Fruit fly (Drosophila melanogaster) whole organism, prepupa: ENCODE measurements around the gene deltaCOP.

Experiments used
- Blimp-1 ChIP-seq: fragments of 200-800 bp; sonication (Bioruptor generic); optimal IDR thresholded peaks from 3 replicates; lab custom pipeline; 2017; ENCODE audit warnings: missing biosample characterization, missing genetic modification characterization, mild to moderate bottlenecking, moderate library complexity, missing genetic modification reagents
- CG10631 ChIP-seq: fragments of 200-800 bp; sonication (Bioruptor generic); optimal IDR thresholded peaks from 2 replicates; lab custom pipeline; 2016; ENCODE audit warnings: missing biosample characterization, missing genetic modification characterization
- CG11294 ChIP-seq: fragments of 200-800 bp; sonication (Bioruptor generic); IDR thresholded peaks from 2 replicates; pipeline ENCODE4 v1.3.6; 2022; ENCODE audit warnings: missing biosample characterization, missing genetic modification characterization
- CG11762 ChIP-seq: fragments of 200-800 bp; sonication (Bioruptor generic); optimal IDR thresholded peaks from 3 replicates; lab custom pipeline; 2016; ENCODE audit warnings: missing biosample characterization, missing genetic modification characterization; ENCODE audit not compliant: insufficient read depth
- CG11902 ChIP-seq: fragments of 200-800 bp; sonication (Bioruptor generic); optimal IDR thresholded peaks from 3 replicates; lab custom pipeline; 2016; ENCODE audit warnings: missing biosample characterization, missing genetic modification characterization
- CG15336 ChIP-seq: fragments of 200-800 bp; sonication (Bioruptor generic); IDR thresholded peaks from 2 replicates; pipeline ENCODE4 v1.3.6; 2022; ENCODE audit warnings: missing biosample characterization, missing genetic modification characterization
- CG16779 ChIP-seq: fragments of 200-800 bp; sonication (Bioruptor generic); optimal IDR thresholded peaks from 3 replicates; lab custom pipeline; 2017; ENCODE audit warnings: missing biosample characterization, mild to moderate bottlenecking, missing genetic modification characterization
- CG3032 ChIP-seq: fragments of 200-800 bp; optimal IDR thresholded peaks from 2 replicates; lab custom pipeline; 2019; ENCODE audit warnings: missing biosample characterization, mild to moderate bottlenecking, missing genetic modification characterization, moderate library complexity
- CG31627 ChIP-seq: fragments of 200-800 bp; sonication (Bioruptor generic); optimal IDR thresholded peaks from 3 replicates; lab custom pipeline; 2016; ENCODE audit warnings: missing biosample characterization, missing genetic modification characterization
- CG6163 ChIP-seq: fragments of 200-800 bp; sonication (Bioruptor generic); IDR thresholded peaks from 3 replicates; pipeline ENCODE4 v1.3.6; 2022; ENCODE audit warnings: missing biosample characterization, missing genetic modification characterization
- CG6808 ChIP-seq: fragments of 200-800 bp; sonication (Bioruptor generic); optimal IDR thresholded peaks from 3 replicates; lab custom pipeline; 2017; ENCODE audit warnings: missing biosample characterization, missing genetic modification characterization, mild to moderate bottlenecking, moderate library complexity, missing genetic modification reagents
- CG6854 ChIP-seq: fragments of 200-800 bp; sonication (Bioruptor generic); optimal IDR thresholded peaks from 2 replicates; lab custom pipeline; 2017; ENCODE audit warnings: missing biosample characterization, mild to moderate bottlenecking, missing genetic modification characterization
- CG7368 ChIP-seq: fragments of 200-800 bp; sonication (Bioruptor generic); optimal IDR thresholded peaks from 3 replicates; lab custom pipeline; 2016; ENCODE audit warnings: missing biosample characterization, missing genetic modification characterization
- CG8119 ChIP-seq: fragments of 200-800 bp; sonication (Bioruptor generic); IDR thresholded peaks from 3 replicates; pipeline ENCODE4 v1.3.6; 2022; ENCODE audit warnings: missing biosample characterization, missing genetic modification characterization
- CG8319 ChIP-seq: fragments of 200-800 bp; sonication (Bioruptor generic); optimal IDR thresholded peaks from 3 replicates; lab custom pipeline; 2016; ENCODE audit warnings: missing biosample characterization, missing genetic modification characterization
- CG8632 ChIP-seq: fragments of 200-800 bp; sonication (Bioruptor generic); optimal IDR thresholded peaks from 3 replicates; lab custom pipeline; 2016; ENCODE audit warnings: missing biosample characterization, missing genetic modification characterization
- CG9139 ChIP-seq: fragments of 200-800 bp; sonication (Bioruptor generic); optimal IDR thresholded peaks from 3 replicates; lab custom pipeline; 2017; ENCODE audit warnings: missing biosample characterization, mild to moderate bottlenecking, missing genetic modification characterization
- Eip93F ChIP-seq: fragments of 200-800 bp; sonication (Bioruptor generic); optimal IDR thresholded peaks from 2 replicates; lab custom pipeline; 2016; ENCODE audit warnings: missing biosample characterization, mild to moderate bottlenecking, missing genetic modification characterization
- Hr4 ChIP-seq: fragments of 200-800 bp; sonication (Bioruptor generic); optimal IDR thresholded peaks from 3 replicates; lab custom pipeline; 2016; ENCODE audit warnings: missing biosample characterization, missing genetic modification characterization
- Lpt ChIP-seq: fragments of 200-800 bp; sonication (Bioruptor generic); optimal IDR thresholded peaks from 3 replicates; lab custom pipeline; 2016; ENCODE audit warnings: missing biosample characterization, missing genetic modification characterization
- Met ChIP-seq: fragments of 200-800 bp; sonication (Bioruptor generic); optimal IDR thresholded peaks from 3 replicates; lab custom pipeline; 2016; ENCODE audit warnings: missing biosample characterization, missing genetic modification characterization
- OdsH ChIP-seq: fragments of 200-800 bp; sonication (Bioruptor generic); optimal IDR thresholded peaks from 3 replicates; lab custom pipeline; 2016; ENCODE audit warnings: missing biosample characterization, missing genetic modification characterization
- Sox14 ChIP-seq: fragments of 200-800 bp; sonication (Bioruptor generic); optimal IDR thresholded peaks from 3 replicates; lab custom pipeline; 2016; ENCODE audit warnings: missing biosample characterization, missing genetic modification characterization
- Sox15 ChIP-seq: fragments of 200-800 bp; sonication (Bioruptor generic); optimal IDR thresholded peaks from 3 replicates; lab custom pipeline; 2016; ENCODE audit warnings: missing biosample characterization, missing genetic modification characterization
- acj6 ChIP-seq: fragments of 200-800 bp; sonication (Bioruptor generic); optimal IDR thresholded peaks from 3 replicates; lab custom pipeline; 2016; ENCODE audit warnings: missing biosample characterization, missing genetic modification characterization
- cyc ChIP-seq: fragments of 200-800 bp; sonication (Bioruptor generic); optimal IDR thresholded peaks from 3 replicates; lab custom pipeline; 2016; ENCODE audit warnings: missing biosample characterization, missing genetic modification characterization
- esn ChIP-seq: fragments of 200-800 bp; sonication (Bioruptor generic); optimal IDR thresholded peaks from 2 replicates; lab custom pipeline; 2016; ENCODE audit warnings: missing biosample characterization, mild to moderate bottlenecking, missing genetic modification characterization, moderate library complexity
- fd85E ChIP-seq: fragments of 200-800 bp; sonication (Bioruptor generic); optimal IDR thresholded peaks from 3 replicates; lab custom pipeline; 2016; ENCODE audit warnings: missing biosample characterization, missing genetic modification characterization
- fkh ChIP-seq: fragments of 200-800 bp; sonication (Bioruptor generic); optimal IDR thresholded peaks from 3 replicates; lab custom pipeline; 2017; ENCODE audit warnings: missing biosample characterization, mild to moderate bottlenecking, missing genetic modification characterization, moderate library complexity
- lz ChIP-seq: fragments of 200-800 bp; sonication (Bioruptor generic); optimal IDR thresholded peaks from 3 replicates; lab custom pipeline; 2016; ENCODE audit warnings: missing biosample characterization, missing genetic modification characterization
- salr ChIP-seq, 2 experiments: fragments of 200-800 bp; sonication (Bioruptor generic); optimal IDR thresholded peaks; 3 replicates each; lab custom pipeline; 2016 to 2018; ENCODE audit warnings: missing biosample characterization in 2 of 2, missing genetic modification characterization in 2 of 2, mild to moderate bottlenecking in 1 of 2
- spab ChIP-seq: fragments of 200-800 bp; sonication (Bioruptor generic); optimal IDR thresholded peaks from 2 replicates; lab custom pipeline; 2017; ENCODE audit warnings: missing biosample characterization, mild to moderate bottlenecking, missing genetic modification characterization, missing genetic modification reagents
- ss ChIP-seq, 2 experiments: fragments of 200-800 bp; sonication (Bioruptor generic); optimal IDR thresholded peaks; 2 replicates in 1 of 2; 3 replicates in 1 of 2; lab custom pipeline; 2017 to 2018; ENCODE audit warnings: mild to moderate bottlenecking in 2 of 2, missing biosample characterization in 2 of 2, missing genetic modification characterization in 2 of 2, moderate library complexity in 1 of 2
- vri ChIP-seq: fragments of 200-800 bp; sonication (Bioruptor generic); optimal IDR thresholded peaks from 3 replicates; lab custom pipeline; 2016; ENCODE audit warnings: missing biosample characterization, mild to moderate bottlenecking, missing genetic modification characterization

deltaCOP gene

dm6 chrX:1824610-1824948 lies 37.0 kb downstream of the deltaCOP start (continued):
- TF ChIP-seq Sox14 (GFP tag; lab: Kevin White, UChicago) = peak; percentile 95
- peak; percentile 80 for TF ChIP-seq lz (GFP tag; lab: Kevin White, UChicago)
- peak; percentile 64 for TF ChIP-seq CG15336 (GFP tag; lab: Robert Waterston, UW)
- peak; percentile 49; the same call in 1 of the 2 replicates for TF ChIP-seq CG11294 (GFP tag; lab: Robert Waterston, UW)
- peak in 1 of 2 experiments; percentile 42 for TF ChIP-seq salr (GFP tag; optimal IDR thresholded peaks at IDR 0.05; lab: Kevin White, UChicago)
- TF ChIP-seq CG31627 (GFP tag; lab: Kevin White, UChicago) = peak; percentile 81
- peak; percentile 53 for TF ChIP-seq CG3032 (tag; lab: Kevin White, UChicago)
- peak; percentile 53 for TF ChIP-seq CG9139 (GFP tag; lab: Kevin White, UChicago)
- TF ChIP-seq esn (GFP tag; lab: Kevin White, UChicago) = peak; percentile 82
- TF ChIP-seq CG8319 = peak; percentile 64
- TF ChIP-seq ss (GFP tag; optimal IDR thresholded peaks at IDR 0.05; lab: Kevin White, UChicago) = peak; percentile 66 to 76
- TF ChIP-seq Met (GFP tag; lab: Kevin White, UChicago) = peak; percentile 81
- peak; percentile 55 for TF ChIP-seq CG11902
- peak; percentile 43 for TF ChIP-seq Blimp-1 (GFP tag; lab: Kevin White, UChicago)
- peak; percentile 69 for TF ChIP-seq CG7368 (GFP tag; lab: Kevin White, UChicago)
- TF ChIP-seq acj6 = peak; percentile 79
- peak; percentile 70 for TF ChIP-seq Sox15

dm6 chrX:1823883-1824609 lies 37.5 kb downstream of the deltaCOP start:
- peak; percentile 75 for TF ChIP-seq Eip93F (GFP tag; lab: Kevin White, UChicago)
- TF ChIP-seq Lpt (GFP tag; lab: Kevin White, UChicago) = no peak

- TF ChIP-seq fd85E (GFP tag; lab: Kevin White, UChicago) (no peak), CG6163 (GFP tag; lab: Robert Waterston, UW) (no peak), OdsH (GFP tag; lab: Kevin White, UChicago) (no peak), CG7368 (GFP tag; lab: Kevin White, UChicago) (no peak), cyc (GFP tag; lab: Kevin White, UChicago) (no peak), CG11762 (no peak), CG3032 (tag; lab: Kevin White, UChicago) (no peak), CG15336 (GFP tag; lab: Robert Waterston, UW) (no peak), Met (GFP tag; lab: Kevin White, UChicago) (no peak), CG8119 (GFP tag; lab: Robert Waterston, UW) (no peak), CG11294 (GFP tag; lab: Robert Waterston, UW) (no peak), CG6854 (GFP tag; lab: Kevin White, UChicago) (no peak), CG10631 (GFP tag; lab: Kevin White, UChicago) (no peak), fkh (no peak), CG8632 (GFP tag; lab: Kevin White, UChicago) (no peak), CG6808 (GFP tag; lab: Kevin White, UChicago) (no peak), ss (GFP tag; optimal IDR thresholded peaks at IDR 0.05; lab: Kevin White, UChicago) (no peak)
Measured at dm6 chrX:1822281-1822680, 39.3 kb downstream of the deltaCOP start, which contains the start of gene CG14811. CG14811 (minus strand) TSS chrX:1822381.

DNA sequence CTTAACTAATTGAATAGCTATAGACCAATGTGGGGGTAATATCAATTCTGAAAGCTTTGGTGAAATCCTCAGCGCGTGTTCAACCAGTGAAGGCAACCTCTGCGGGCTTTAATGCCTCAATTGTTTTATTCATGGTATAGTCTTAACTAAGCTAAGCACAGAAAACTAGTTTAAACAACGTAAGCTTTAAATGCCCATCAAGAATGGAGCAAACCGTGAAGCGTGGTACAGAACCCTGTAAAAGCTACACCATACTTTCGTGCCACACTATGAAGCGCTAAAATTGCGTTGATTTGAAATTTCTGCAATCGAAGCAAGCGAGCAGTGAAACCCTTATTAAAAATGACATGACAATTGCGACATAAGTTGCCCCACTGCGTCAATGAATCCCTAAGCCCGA lies 40.6 kb downstream of the deltaCOP start:
- TF ChIP-seq CG16779 (tag; lab: Kevin White, UChicago) (no peak), Met (GFP tag; lab: Kevin White, UChicago) (no peak), ss (GFP tag; optimal IDR thresholded peaks at IDR 0.05; lab: Kevin White, UChicago) (no peak), CG7368 (GFP tag; lab: Kevin White, UChicago) (no peak), vri (GFP tag; lab: Kevin White, UChicago) (no peak), spab (no peak), Hr4 (GFP tag; lab: Kevin White, UChicago) (no peak)
